Worm (Caenorhabditis elegans) whole organism, L4 larva: ENCODE results near the gene dhs-14.

ENCODE experiments used
- R02D3.7 ChIP-seq: fragments of 150-350 bp; sonication (generic microtip); optimal IDR thresholded peaks from 3 replicates; lab custom pipeline; 2014; ENCODE audit warnings: missing biosample characterization, missing genetic modification characterization
- T26A8.4 ChIP-seq: fragments of 200-800 bp; sonication (Bioruptor generic); IDR thresholded peaks from 2 replicates; pipeline ENCODE4 v1.3.6; 2022; ENCODE audit warnings: missing genetic modification characterization, missing compliant biosample characterization
- ZK337.2 ChIP-seq: fragments of 200-800 bp; sonication (Bioruptor generic); IDR thresholded peaks from 2 replicates; pipeline ENCODE4 v1.3.6; 2022; ENCODE audit warnings: missing genetic modification reagents, missing genetic modification characterization, missing compliant biosample characterization
- aha-1 ChIP-seq: fragments of 150-350 bp; peaks from one replicate; lab custom pipeline; 2014; ENCODE audit warnings: missing biosample characterization, missing genetic modification characterization
- arid-1 ChIP-seq: fragments of 200-800 bp; sonication (Bioruptor generic); conservative IDR thresholded peaks from 2 replicates; pipeline ENCODE4 v1.3.6; 2022; ENCODE audit warnings: missing genetic modification reagents, missing genetic modification characterization, missing compliant biosample characterization
- ceh-20 ChIP-seq: fragments of 200-800 bp; sonication (Bioruptor generic); IDR thresholded peaks from 2 replicates; pipeline ENCODE4 v1.3.6; 2022; ENCODE audit warnings: missing genetic modification reagents, missing genetic modification characterization, missing compliant biosample characterization
- ceh-32 ChIP-seq: sonication (generic microtip); optimal IDR thresholded peaks from 2 replicates; lab custom pipeline; 2016; ENCODE audit warnings: mild to moderate bottlenecking, missing genetic modification characterization, missing compliant biosample characterization; ENCODE audit not compliant: poor library complexity
- ces-1 ChIP-seq: fragments of 150-350 bp; sonication (generic microtip); optimal IDR thresholded peaks from 4 replicates; lab custom pipeline; 2014; ENCODE audit warnings: missing biosample characterization, missing genetic modification reagents, missing genetic modification characterization
- ctbp-1 ChIP-seq: fragments of 200-800 bp; sonication (Bioruptor generic); IDR thresholded peaks from 2 replicates; pipeline ENCODE4 v1.3.6; 2022; ENCODE audit warnings: missing genetic modification reagents, missing genetic modification characterization, missing compliant biosample characterization
- daf-12 ChIP-seq: fragments of 150-350 bp; optimal IDR thresholded peaks from 2 replicates; lab custom pipeline; 2014; ENCODE audit warnings: missing biosample characterization, missing genetic modification reagents, missing genetic modification characterization
- dpl-1 ChIP-seq: fragments of 150-350 bp; optimal IDR thresholded peaks from 2 replicates; lab custom pipeline; 2014; ENCODE audit warnings: missing biosample characterization, missing genetic modification reagents, missing genetic modification characterization
- dve-1 ChIP-seq: sonication (generic microtip); optimal IDR thresholded peaks from 2 replicates; lab custom pipeline; 2017; ENCODE audit warnings: antibody characterized with exemption, mild to moderate bottlenecking, missing genetic modification characterization, missing compliant biosample characterization; ENCODE audit not compliant: insufficient read depth
- egl-43 ChIP-seq: fragments of 200-800 bp; sonication (Bioruptor generic); IDR thresholded peaks from 2 replicates; pipeline ENCODE4 v1.3.6; 2022; ENCODE audit warnings: missing genetic modification reagents, missing genetic modification characterization, missing compliant biosample characterization
- gei-8 ChIP-seq: fragments of 200-800 bp; sonication (Bioruptor generic); optimal IDR thresholded peaks from 2 replicates; lab custom pipeline; 2018; ENCODE audit warnings: mild to moderate bottlenecking, missing genetic modification characterization, missing compliant biosample characterization
- hif-1 ChIP-seq, 2 experiments: sonication (generic microtip); optimal IDR thresholded peaks; 2 replicates each; lab custom pipeline; 2016 to 2017; ENCODE audit warnings: missing compliant biosample characterization in 2 of 2, missing genetic modification characterization in 2 of 2, missing genetic modification reagents in 2 of 2, missing genotype in 2 of 2, mild to moderate bottlenecking in 1 of 2
- hlh-30 ChIP-seq: sonication (generic microtip); optimal IDR thresholded peaks from 2 replicates; lab custom pipeline; 2017; ENCODE audit warnings: antibody characterized with exemption, mild to moderate bottlenecking, missing genetic modification characterization, missing compliant biosample characterization; ENCODE audit not compliant: insufficient read depth
- hmg-1.1 ChIP-seq: fragments of 200-800 bp; sonication (Bioruptor generic); IDR thresholded peaks from 2 replicates; pipeline ENCODE4 v1.3.6; 2022; ENCODE audit warnings: missing genetic modification reagents, missing genetic modification characterization, missing compliant biosample characterization
- lin-15B ChIP-seq: fragments of 150-350 bp; sonication (generic microtip); optimal IDR thresholded peaks from 3 replicates; lab custom pipeline; 2014; ENCODE audit warnings: missing biosample characterization, missing genetic modification characterization
- lin-38 ChIP-seq: fragments of 200-800 bp; sonication (Bioruptor generic); IDR thresholded peaks from 2 replicates; pipeline ENCODE4 v1.3.6; 2022; ENCODE audit warnings: missing genetic modification reagents, missing genetic modification characterization, missing compliant biosample characterization
- lir-3 ChIP-seq: sonication (generic microtip); optimal IDR thresholded peaks from 2 replicates; lab custom pipeline; 2016; ENCODE audit warnings: mild to moderate bottlenecking, missing genetic modification characterization, missing compliant biosample characterization
- mdl-1 ChIP-seq, 2 experiments: fragments of 150-350 bp in 1 of 2; sonication (generic microtip) in 1 of 2; optimal IDR thresholded peaks; 2 replicates each; lab custom pipeline; 2014 to 2017; ENCODE audit warnings: missing biosample characterization in 2 of 2, missing genetic modification characterization in 2 of 2
- mep-1 ChIP-seq: fragments of 150-350 bp; sonication (generic microtip); optimal IDR thresholded peaks from 3 replicates; lab custom pipeline; 2014; ENCODE audit warnings: missing biosample characterization, missing genetic modification characterization
- mxl-2 ChIP-seq: fragments of 200-800 bp; sonication (Bioruptor generic); conservative IDR thresholded peaks from 2 replicates; pipeline ENCODE4 v1.3.6; 2022; ENCODE audit warnings: missing genetic modification reagents, missing genetic modification characterization, missing compliant biosample characterization
- nhr-102 ChIP-seq: sonication (generic microtip); optimal IDR thresholded peaks from 2 replicates; lab custom pipeline; 2016; ENCODE audit warnings: mild to moderate bottlenecking, missing genetic modification characterization, moderate library complexity, missing compliant biosample characterization
- nhr-237 ChIP-seq: sonication (generic microtip); optimal IDR thresholded peaks from 2 replicates; lab custom pipeline; 2017; ENCODE audit warnings: missing biosample characterization, missing genetic modification characterization
- nhr-25 ChIP-seq: sonication (generic microtip); optimal IDR thresholded peaks from 2 replicates; lab custom pipeline; 2017; ENCODE audit warnings: missing genetic modification characterization, mild to moderate bottlenecking, missing compliant biosample characterization, antibody characterized with exemption, moderate library complexity, borderline replicate concordance; ENCODE audit not compliant: insufficient read depth
- nhr-77 ChIP-seq: fragments of 150-350 bp; optimal IDR thresholded peaks from 2 replicates; lab custom pipeline; 2014; ENCODE audit warnings: missing biosample characterization, missing genetic modification characterization
- rbr-2 ChIP-seq: sonication (generic microtip); optimal IDR thresholded peaks from 2 replicates; lab custom pipeline; 2016; ENCODE audit warnings: missing genotype, missing genetic modification characterization, missing compliant biosample characterization
- spr-1 ChIP-seq: sonication (generic microtip); optimal IDR thresholded peaks from 2 replicates; lab custom pipeline; 2016; ENCODE audit warnings: mild to moderate bottlenecking, missing genetic modification characterization, missing compliant biosample characterization
- tra-1 ChIP-seq: fragments of 200-800 bp; sonication (Bioruptor generic); IDR thresholded peaks from 2 replicates; pipeline ENCODE4 v1.3.6; 2022; ENCODE audit warnings: missing genetic modification reagents, missing genetic modification characterization, missing compliant biosample characterization
- unc-39 ChIP-seq: sonication (generic microtip); optimal IDR thresholded peaks from 2 replicates; lab custom pipeline; 2017; ENCODE audit warnings: missing biosample characterization, missing genetic modification characterization
- zip-2 ChIP-seq: fragments of 150-350 bp; optimal IDR thresholded peaks from 2 replicates; lab custom pipeline; 2014; ENCODE audit warnings: missing biosample characterization, missing genetic modification characterization

Gene dhs-14

ce11 chrV:2730784-2731480 lies 34.1 kb downstream of the dhs-14 start, which contains the start of gene dod-3 (continued):
- no peak for TF ChIP-seq ctbp-1 (GFP tag; lab: Robert Waterston, UW)
- no peak for TF ChIP-seq zip-2 (tag; lab: Kevin White, UChicago)
- no peak for TF ChIP-seq mxl-2 (GFP tag; lab: Robert Waterston, UW)
- no peak for TF ChIP-seq rbr-2 (tag; lab: Kevin White, UChicago)
- TF ChIP-seq nhr-25 (tag; lab: Kevin White, UChicago) = no peak
- TF ChIP-seq ceh-20 (GFP tag; lab: Robert Waterston, UW) = no peak
- no peak for TF ChIP-seq mep-1

ce11 chrV:2728236-2728635 lies 36.8 kb downstream of the dhs-14 start, which contains the start of gene str-33:
Gene str-33, plus strand, starts transcription at chrV:2728536.
- no peak for TF ChIP-seq hmg-1.1 (GFP tag; lab: Robert Waterston, UW)
- TF ChIP-seq unc-39 (tag; lab: Kevin White, UChicago) = no peak

- TF ChIP-seq lin-38 (GFP tag; lab: Robert Waterston, UW) = no peak
- no peak for TF ChIP-seq daf-12 (tag; lab: Kevin White, UChicago)
- TF ChIP-seq hlh-30 (tag; lab: Kevin White, UChicago) = no peak
- no peak for TF ChIP-seq T26A8.4 (GFP tag; lab: Robert Waterston, UW)
- no peak for TF ChIP-seq ces-1 (GFP tag; lab: Kevin White, UChicago)
- no peak for TF ChIP-seq ceh-20 (GFP tag; lab: Robert Waterston, UW)
- TF ChIP-seq lin-15B (tag; lab: Kevin White, UChicago) = no peak
- no peak for TF ChIP-seq hif-1 (tag; optimal IDR thresholded peaks at IDR 0.05; lab: Kevin White, UChicago)
- no peak for TF ChIP-seq egl-43 (GFP tag; lab: Robert Waterston, UW)
- no peak for TF ChIP-seq dve-1 (tag; lab: Kevin White, UChicago)
- TF ChIP-seq nhr-102 (tag; lab: Kevin White, UChicago) = no peak
- TF ChIP-seq ceh-32 = no peak
- TF ChIP-seq lir-3 = no peak
- no peak for TF ChIP-seq nhr-237 (tag; lab: Kevin White, UChicago)
- no peak for TF ChIP-seq arid-1
- no peak for TF ChIP-seq ZK337.2
- TF ChIP-seq dpl-1 (GFP tag; lab: Kevin White, UChicago) = no peak
Observed at ce11 chrV:2727101-2727500, 37.9 kb downstream of the dhs-14 start, which contains the start of gene str-13. Gene str-13, minus strand, starts transcription at chrV:2727201.

- no peak for TF ChIP-seq mxl-2 (GFP tag; lab: Robert Waterston, UW)
- TF ChIP-seq aha-1 (tag; lab: Kevin White, UChicago) = peak; percentile 81
- no peak for TF ChIP-seq dve-1 (tag; lab: Kevin White, UChicago)
Observed at ce11 chrV:2725225-2725624, 39.8 kb downstream of the dhs-14 start, which contains the start of gene srg-59. Gene srg-59, minus strand, starts transcription at chrV:2725325.

- no peak for TF ChIP-seq spr-1 (tag; lab: Kevin White, UChicago)
- no peak for TF ChIP-seq gei-8 (GFP tag; lab: Kevin White, UChicago)
- TF ChIP-seq ceh-20 (GFP tag; lab: Robert Waterston, UW) = no peak
- TF ChIP-seq aha-1 (tag; lab: Kevin White, UChicago) = peak; percentile 42
- no peak for TF ChIP-seq R02D3.7 (tag; lab: Kevin White, UChicago)
- TF ChIP-seq mdl-1 (tag; optimal IDR thresholded peaks at IDR 0.05; lab: Kevin White, UChicago) = no peak
- TF ChIP-seq daf-12 (tag; lab: Kevin White, UChicago) = no peak
- TF ChIP-seq nhr-77 = no peak
- no peak for TF ChIP-seq tra-1 (GFP tag; lab: Robert Waterston, UW)
Observed at ce11 chrV:2722555-2722954, 42.4 kb downstream of the dhs-14 start, which contains the start of gene srg-60. Gene srg-60, minus strand, starts transcription at chrV:2722655.
